Worm (Caenorhabditis elegans): ENCODE measurements around the gene lgc-49.

DNA sequence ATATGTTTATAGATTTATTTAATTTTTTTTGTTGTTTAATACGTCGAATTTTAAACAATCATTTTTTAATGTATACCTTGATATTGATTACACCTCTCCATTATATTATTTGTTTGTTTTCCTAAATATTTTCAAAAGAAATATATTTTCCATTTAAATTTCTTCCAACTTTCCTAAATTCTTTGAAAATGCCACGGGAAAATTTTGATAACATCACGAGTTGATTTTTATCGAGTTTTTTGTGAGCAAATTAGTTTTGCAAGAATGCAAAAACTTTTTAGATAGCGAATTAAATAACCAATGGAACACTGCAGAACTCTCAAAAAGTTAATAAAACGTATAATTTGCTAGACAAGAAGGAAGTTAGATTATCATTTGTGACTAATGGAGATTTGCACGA is 33.1 kb upstream of the lgc-49 start, which contains the start of gene srg-42:
- TF ChIP-seq xbp-1 (tag; optimal IDR thresholded peaks at IDR 0.05) (no peak), nhr-11 (tag; optimal IDR thresholded peaks at IDR 0.05) (no peak), snpc-4 (tag; optimal IDR thresholded peaks at IDR 0.05) (no peak), nhr-12 (tag; optimal IDR thresholded peaks at IDR 0.05) (no peak), elt-3 (tag; optimal IDR thresholded peaks at IDR 0.05) (no peak), ceh-82 (tag; optimal IDR thresholded peaks at IDR 0.05) (no peak), efl-1 (optimal IDR thresholded peaks at IDR 0.05) (no peak), efl-1 (GFP tag; optimal IDR thresholded peaks at IDR 0.05 in 1 of 2) (no peak)

Measured in whole organism, L1 larva.